Worm (Caenorhabditis elegans) whole organism, L1 larva: ENCODE data around the gene gcy-18.

Source experiments
- egl-13 ChIP-seq: sonication (generic microtip); optimal IDR thresholded peaks from 2 replicates; lab custom pipeline; 2016; ENCODE audit warnings: missing genotype, missing genetic modification reagents, missing genetic modification characterization, missing compliant biosample characterization
- nhr-19 ChIP-seq: fragments of 200-800 bp; sonication (Bioruptor generic); conservative IDR thresholded peaks from 2 replicates; pipeline ENCODE4 v1.3.6; 2022; ENCODE audit warnings: missing genetic modification characterization, missing compliant biosample characterization
- skn-1 ChIP-seq: fragments of 150-350 bp; optimal IDR thresholded peaks from 2 replicates; lab custom pipeline; 2014; ENCODE audit warnings: missing biosample characterization, missing genetic modification characterization
- snpc-4 ChIP-seq: fragments of 150-350 bp; optimal IDR thresholded peaks from 2 replicates; lab custom pipeline; 2014; ENCODE audit warnings: missing biosample characterization, missing genetic modification characterization
- unc-86 ChIP-seq: sonication (generic microtip); optimal IDR thresholded peaks from 2 replicates; lab custom pipeline; 2016; ENCODE audit warnings: missing genetic modification characterization, missing compliant biosample characterization
- zag-1 ChIP-seq: fragments of 150-350 bp; optimal IDR thresholded peaks from 2 replicates; lab custom pipeline; 2014; ENCODE audit warnings: missing biosample characterization, missing genetic modification characterization

DNA sequence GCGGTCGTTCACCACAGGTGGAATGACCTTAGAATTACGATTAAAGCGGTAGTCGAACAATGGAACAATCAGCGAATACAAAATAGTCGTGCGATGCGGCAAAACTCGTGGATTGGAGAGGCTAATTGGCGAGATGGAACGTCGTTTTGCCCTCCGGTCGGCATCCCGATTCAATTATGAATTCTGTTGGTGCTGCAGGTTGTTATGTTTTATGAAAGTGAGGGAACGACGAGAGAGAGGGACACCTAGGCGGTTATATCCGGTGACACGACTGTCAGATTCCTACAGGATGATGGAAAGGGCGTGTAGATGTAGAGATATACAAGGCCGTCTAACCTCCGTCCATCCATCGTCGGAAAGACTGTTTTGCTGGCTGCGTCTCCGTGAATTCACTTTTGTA is 43.3 kb upstream of the gcy-18 start:
- no peak for TF ChIP-seq nhr-19
- no peak for TF ChIP-seq skn-1
- no peak for TF ChIP-seq unc-86
- no peak for TF ChIP-seq zag-1
- no peak for TF ChIP-seq snpc-4 (tag; lab: Kevin White, UChicago)
- no peak for TF ChIP-seq egl-13 (tag; lab: Kevin White, UChicago)
